Worm (Caenorhabditis elegans): Measurements from ENCODE around the gene srg-24.

DNA sequence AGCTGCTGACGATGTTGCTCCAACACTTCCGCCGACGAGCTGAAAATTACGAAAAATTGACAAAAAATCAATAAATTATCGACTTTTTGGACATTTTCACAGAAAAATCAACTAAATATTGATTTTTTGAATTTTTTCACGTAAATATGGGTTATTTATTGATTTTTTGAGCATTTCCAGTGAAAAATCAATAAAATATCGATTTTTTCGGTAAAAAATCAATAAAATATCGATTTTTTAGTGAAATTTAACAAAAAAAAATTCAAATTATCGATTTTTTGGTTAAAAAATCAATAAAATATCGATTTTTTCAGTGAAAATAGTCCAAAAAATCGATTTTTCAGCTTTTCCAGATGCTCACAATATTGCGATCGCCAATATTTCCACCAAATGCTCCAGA lies 30.3 kb downstream of the srg-24 start:
- TF ChIP-seq unc-120 (tag; optimal IDR thresholded peaks at IDR 0.05; ENCODE audit: poor library complexity, severe bottlenecking) = no peak
- no peak for TF ChIP-seq lin-32 (GFP tag; optimal IDR thresholded peaks at IDR 0.05)
- TF ChIP-seq unc-39 (tag; optimal IDR thresholded peaks at IDR 0.05) = no peak
- TF ChIP-seq mep-1 (tag; optimal IDR thresholded peaks at IDR 0.05) = no peak
- no peak for TF ChIP-seq pha-4 (tag; optimal IDR thresholded peaks at IDR 0.05)
- TF ChIP-seq unc-62 (GFP tag; optimal IDR thresholded peaks at IDR 0.05) = no peak
- no peak for TF ChIP-seq nhr-76 (tag; optimal IDR thresholded peaks at IDR 0.05)
- TF ChIP-seq ztf-11 (tag; optimal IDR thresholded peaks at IDR 0.05) = no peak
